Fruit fly (Drosophila melanogaster): Measurements from ENCODE around the gene CG33191.

dm6 chr3R:8806104-8806503 is 26.4 kb upstream of the CG33191 start, which contains the start of gene hng2:
- TF ChIP-seq Crg-1 (GFP tag; optimal IDR thresholded peaks at IDR 0.05) = no peak
- no peak for TF ChIP-seq ovo (GFP tag; optimal IDR thresholded peaks at IDR 0.05)
- TF ChIP-seq CG1620 (GFP tag; optimal IDR thresholded peaks at IDR 0.05) = no peak
- TF ChIP-seq tj (GFP tag; optimal IDR thresholded peaks at IDR 0.05) = no peak
- no peak for TF ChIP-seq kay (GFP tag; ENCODE audit: borderline replicate concordance)
- TF ChIP-seq cic (GFP tag; optimal IDR thresholded peaks at IDR 0.05) = no peak
- TF ChIP-seq Clk (GFP tag; optimal IDR thresholded peaks at IDR 0.05) = no peak
- TF ChIP-seq CG33017 (tag; optimal IDR thresholded peaks at IDR 0.05) = no peak
- TF ChIP-seq Mnt (GFP tag; optimal IDR thresholded peaks at IDR 0.05) = no peak
- no peak for TF ChIP-seq Hr96 (GFP tag; optimal IDR thresholded peaks at IDR 0.05)

Data from whole organism, adult.